Worm (Caenorhabditis elegans) whole organism, mixed stage, embryonic: Measurements from ENCODE around the gene ptp-3.
A peak's percentile ranks its signal among the peaks of the same experiment; 100 is the strongest.

Source experiments
- M03D4.4 ChIP-seq: sonication (generic microtip); optimal IDR thresholded peaks from 2 replicates; lab custom pipeline; 2017; ENCODE audit warnings: mild to moderate bottlenecking, missing genetic modification characterization, missing compliant biosample characterization
- bed-3 ChIP-seq: fragments of 200-800 bp; sonication (Bioruptor generic); optimal IDR thresholded peaks from 3 replicates; lab custom pipeline; 2018; ENCODE audit warnings: mild to moderate bottlenecking, missing genetic modification characterization, moderate library complexity, missing compliant biosample characterization
- blmp-1 ChIP-seq: fragments of 150-350 bp; optimal IDR thresholded peaks from 2 replicates; lab custom pipeline; 2014; ENCODE audit warnings: missing biosample characterization, missing genetic modification characterization
- ceh-39 ChIP-seq: fragments of 150-350 bp; optimal IDR thresholded peaks from 2 replicates; lab custom pipeline; 2014; ENCODE audit warnings: missing biosample characterization, missing genetic modification characterization
- ceh-43 ChIP-seq: fragments of 200-800 bp; sonication (Bioruptor generic); optimal IDR thresholded peaks from 2 replicates; lab custom pipeline; 2018; ENCODE audit warnings: mild to moderate bottlenecking, missing genetic modification characterization, moderate library complexity, missing compliant biosample characterization
- ceh-83 ChIP-seq: fragments of 200-800 bp; sonication (Bioruptor generic); optimal IDR thresholded peaks from 2 replicates; lab custom pipeline; 2018; ENCODE audit warnings: mild to moderate bottlenecking, missing genetic modification characterization, missing compliant biosample characterization
- ces-1 ChIP-seq: fragments of 150-350 bp; optimal IDR thresholded peaks from 2 replicates; lab custom pipeline; 2014; ENCODE audit warnings: missing biosample characterization, missing genetic modification reagents, missing genetic modification characterization
- cnd-1 ChIP-seq: fragments of 200-800 bp; sonication (Bioruptor generic); optimal IDR thresholded peaks from 2 replicates; lab custom pipeline; 2018; ENCODE audit warnings: mild to moderate bottlenecking, missing genetic modification characterization, missing compliant biosample characterization
- drap-1 ChIP-seq: fragments of 200-800 bp; sonication (Bioruptor generic); optimal IDR thresholded peaks from 3 replicates; lab custom pipeline; 2018; ENCODE audit warnings: mild to moderate bottlenecking, missing genetic modification characterization, missing compliant biosample characterization
- elt-3 ChIP-seq: fragments of 150-350 bp; optimal IDR thresholded peaks from 2 replicates; lab custom pipeline; 2014; ENCODE audit warnings: missing biosample characterization, missing genetic modification characterization
- flh-1 ChIP-seq: fragments of 200-800 bp; sonication (Bioruptor generic); optimal IDR thresholded peaks from 2 replicates; lab custom pipeline; 2018; ENCODE audit warnings: mild to moderate bottlenecking, missing genetic modification characterization, moderate library complexity, missing compliant biosample characterization
- ham-2 ChIP-seq: fragments of 200-800 bp; sonication (Bioruptor generic); optimal IDR thresholded peaks from 2 replicates; lab custom pipeline; 2018; ENCODE audit warnings: mild to moderate bottlenecking, missing genetic modification characterization, missing compliant biosample characterization
- hlh-1 ChIP-seq: fragments of 150-350 bp; optimal IDR thresholded peaks from 2 replicates; lab custom pipeline; 2014; ENCODE audit warnings: missing biosample characterization, missing genetic modification reagents, missing genetic modification characterization
- lin-13 ChIP-seq: fragments of 150-350 bp; optimal IDR thresholded peaks from 2 replicates; lab custom pipeline; 2014; ENCODE audit warnings: missing biosample characterization, missing genetic modification characterization
- lin-32 ChIP-seq: fragments of 200-800 bp; sonication (Bioruptor generic); optimal IDR thresholded peaks from 2 replicates; lab custom pipeline; 2018; ENCODE audit warnings: mild to moderate bottlenecking, missing genetic modification characterization, missing compliant biosample characterization
- lsy-2 ChIP-seq: fragments of 150-350 bp; optimal IDR thresholded peaks from 2 replicates; lab custom pipeline; 2014; ENCODE audit warnings: missing biosample characterization, missing genetic modification characterization
- mab-5 ChIP-seq: fragments of 150-350 bp; optimal IDR thresholded peaks from 2 replicates; lab custom pipeline; 2014; ENCODE audit warnings: missing biosample characterization, missing genetic modification characterization
- mls-2 ChIP-seq: sonication (generic microtip); optimal IDR thresholded peaks from 2 replicates; lab custom pipeline; 2016; ENCODE audit warnings: mild to moderate bottlenecking, missing genetic modification characterization, moderate library complexity, missing compliant biosample characterization
- nhr-12 ChIP-seq: fragments of 150-350 bp; optimal IDR thresholded peaks from 2 replicates; lab custom pipeline; 2014; ENCODE audit warnings: missing biosample characterization, missing genetic modification characterization
- nhr-237 ChIP-seq: fragments of 150-350 bp; optimal IDR thresholded peaks from 2 replicates; lab custom pipeline; 2014; ENCODE audit warnings: missing biosample characterization, missing genetic modification characterization
- nhr-28 ChIP-seq: fragments of 150-350 bp; optimal IDR thresholded peaks from 2 replicates; lab custom pipeline; 2014; ENCODE audit warnings: missing biosample characterization, missing genetic modification characterization
- nhr-76 ChIP-seq: sonication (generic microtip); optimal IDR thresholded peaks from 2 replicates; lab custom pipeline; 2017; ENCODE audit warnings: missing biosample characterization, missing genetic modification characterization
- pha-4 ChIP-seq: fragments of 150-350 bp; optimal IDR thresholded peaks from 2 replicates; lab custom pipeline; 2018; ENCODE audit warnings: missing biosample characterization, missing genetic modification reagents, missing genetic modification characterization
- sem-2 ChIP-seq: fragments of 200-800 bp; sonication (Bioruptor generic); optimal IDR thresholded peaks from 2 replicates; lab custom pipeline; 2018; ENCODE audit warnings: mild to moderate bottlenecking, missing genetic modification characterization, missing compliant biosample characterization
- snpc-4 ChIP-seq: fragments of 150-350 bp; optimal IDR thresholded peaks from 2 replicates; lab custom pipeline; 2014; ENCODE audit warnings: missing biosample characterization, missing genetic modification characterization
- sptf-1 ChIP-seq: sonication (generic microtip); optimal IDR thresholded peaks from 2 replicates; lab custom pipeline; 2017; ENCODE audit warnings: mild to moderate bottlenecking, missing genetic modification characterization, moderate library complexity, missing compliant biosample characterization
- tbx-8 ChIP-seq: fragments of 200-800 bp; sonication (Bioruptor generic); optimal IDR thresholded peaks from 2 replicates; lab custom pipeline; 2018; ENCODE audit warnings: mild to moderate bottlenecking, missing genetic modification characterization, moderate library complexity, missing compliant biosample characterization
- unc-120 ChIP-seq: sonication (generic microtip); optimal IDR thresholded peaks from 2 replicates; lab custom pipeline; 2017; ENCODE audit warnings: missing genetic modification characterization, missing compliant biosample characterization; ENCODE audit not compliant: poor library complexity, severe bottlenecking
- unc-62 ChIP-seq: fragments of 150-350 bp; optimal IDR thresholded peaks from 2 replicates; lab custom pipeline; 2014; ENCODE audit warnings: missing biosample characterization, missing genetic modification reagents, missing genetic modification characterization
- zip-8 ChIP-seq: fragments of 150-350 bp; optimal IDR thresholded peaks from 2 replicates; lab custom pipeline; 2014; ENCODE audit warnings: missing biosample characterization, missing genetic modification characterization
- ztf-11 ChIP-seq: fragments of 150-350 bp; optimal IDR thresholded peaks from 2 replicates; lab custom pipeline; 2014; ENCODE audit warnings: missing biosample characterization, missing genetic modification characterization

ptp-3 gene

ce11 chrII:11004381-11004780, 29.0 kb downstream of the ptp-3 start:
- TF ChIP-seq sptf-1 (tag; lab: Kevin White, UChicago): no peak
- no peak for TF ChIP-seq nhr-28 (tag; lab: Kevin White, UChicago)

ce11 chrII:11010914-11011313, 35.6 kb downstream of the ptp-3 start:
- TF ChIP-seq blmp-1 (no peak), nhr-28 (tag; lab: Kevin White, UChicago) (no peak), cnd-1 (tag; lab: Kevin White, UChicago) (no peak), hlh-1 (tag; lab: Kevin White, UChicago) (no peak)

- TF ChIP-seq ceh-83 (GFP tag; lab: Kevin White, UChicago) (peak; percentile 17), unc-62 (GFP tag; lab: Kevin White, UChicago) (no peak), nhr-12 (no peak), snpc-4 (tag; lab: Kevin White, UChicago) (no peak), hlh-1 (tag; lab: Kevin White, UChicago) (no peak), cnd-1 (tag; lab: Kevin White, UChicago) (no peak), nhr-28 (tag; lab: Kevin White, UChicago) (no peak)
Measured at ce11 chrII:11012532-11013179, 37.3 kb downstream of the ptp-3 start.

- TF ChIP-seq nhr-76: no peak
- no peak for TF ChIP-seq sptf-1 (tag; lab: Kevin White, UChicago)
- no peak for TF ChIP-seq lsy-2 (tag; lab: Kevin White, UChicago)
- TF ChIP-seq nhr-237 (tag; lab: Kevin White, UChicago): no peak
- TF ChIP-seq flh-1 (GFP tag; lab: Kevin White, UChicago): no peak
- no peak for TF ChIP-seq sem-2 (GFP tag; lab: Kevin White, UChicago)
- TF ChIP-seq hlh-1 (tag; lab: Kevin White, UChicago): no peak
- TF ChIP-seq bed-3 (GFP tag; lab: Kevin White, UChicago): no peak
- TF ChIP-seq M03D4.4: no peak
- no peak for TF ChIP-seq tbx-8
- TF ChIP-seq ztf-11: no peak
- no peak for TF ChIP-seq lin-13 (tag; lab: Kevin White, UChicago)
- TF ChIP-seq cnd-1 (tag; lab: Kevin White, UChicago): no peak
- no peak for TF ChIP-seq elt-3 (tag; lab: Kevin White, UChicago)
Measured at ce11 chrII:11013667-11014066, 38.3 kb downstream of the ptp-3 start, which contains the start of gene col-81. TSS of gene col-81 (minus strand) at chrII:11013767.

- TF ChIP-seq pha-4 (tag; lab: Kevin White, UChicago): no peak
- no peak for TF ChIP-seq flh-1 (GFP tag; lab: Kevin White, UChicago)
- no peak for TF ChIP-seq ceh-39 (tag; lab: Kevin White, UChicago)
- no peak for TF ChIP-seq snpc-4 (tag; lab: Kevin White, UChicago)
- TF ChIP-seq lin-32 (GFP tag; lab: Kevin White, UChicago): no peak
- no peak for TF ChIP-seq ces-1 (GFP tag; lab: Kevin White, UChicago)
- no peak for TF ChIP-seq nhr-76
- TF ChIP-seq ham-2 (GFP tag; lab: Kevin White, UChicago): no peak
- TF ChIP-seq zip-8 (tag; lab: Kevin White, UChicago): no peak
- no peak for TF ChIP-seq M03D4.4
- TF ChIP-seq ceh-43 (GFP tag; lab: Kevin White, UChicago): no peak
- no peak for TF ChIP-seq unc-120 (tag; lab: Kevin White, UChicago)
- no peak for TF ChIP-seq cnd-1 (tag; lab: Kevin White, UChicago)
- no peak for TF ChIP-seq ztf-11
- no peak for TF ChIP-seq sem-2 (GFP tag; lab: Kevin White, UChicago)
- TF ChIP-seq mls-2 (tag; lab: Kevin White, UChicago): no peak
Measured at ce11 chrII:11015210-11015609, 39.9 kb downstream of the ptp-3 start.

ce11 chrII:11015734-11016133, 40.4 kb downstream of the ptp-3 start:
- TF ChIP-seq flh-1 (GFP tag; lab: Kevin White, UChicago): no peak
- TF ChIP-seq nhr-237 (tag; lab: Kevin White, UChicago): no peak
- no peak for TF ChIP-seq lin-13 (tag; lab: Kevin White, UChicago)
- no peak for TF ChIP-seq drap-1 (GFP tag; lab: Kevin White, UChicago)
- TF ChIP-seq cnd-1 (tag; lab: Kevin White, UChicago): no peak
- no peak for TF ChIP-seq bed-3 (GFP tag; lab: Kevin White, UChicago)
- TF ChIP-seq snpc-4 (tag; lab: Kevin White, UChicago): no peak
- TF ChIP-seq mab-5 (tag; lab: Kevin White, UChicago): no peak
